Fruit fly (Drosophila melanogaster) whole organism, embryonic: ENCODE results near the gene Osi17.
A peak's percentile ranks its signal among the peaks of the same experiment; 100 is the strongest.

Experiments
- Aef1 ChIP-seq: fragments of 200-800 bp; sonication (Bioruptor generic); IDR thresholded peaks from 3 replicates; pipeline ENCODE4 v1.3.6; 2022; ENCODE audit warnings: missing biosample characterization, missing genetic modification characterization
- BEAF-32 ChIP-seq: fragments of 200-800 bp; sonication (Bioruptor generic); optimal IDR thresholded peaks from 3 replicates; lab custom pipeline; 2017; ENCODE audit warnings: missing biosample characterization, missing genetic modification characterization, mild to moderate bottlenecking, moderate library complexity, missing genetic modification reagents
- BtbVII ChIP-seq: fragments of 200-800 bp; sonication (Bioruptor generic); optimal IDR thresholded peaks from 3 replicates; lab custom pipeline; 2017; ENCODE audit warnings: missing biosample characterization, mild to moderate bottlenecking, missing genetic modification characterization
- CG10209 ChIP-seq: fragments of 200-800 bp; sonication (Bioruptor generic); optimal IDR thresholded peaks from 3 replicates; lab custom pipeline; 2017; ENCODE audit warnings: missing biosample characterization, mild to moderate bottlenecking, missing genetic modification characterization, missing genetic modification reagents
- CG12219 ChIP-seq: fragments of 200-800 bp; sonication (Bioruptor generic); optimal IDR thresholded peaks from 3 replicates; lab custom pipeline; 2018; ENCODE audit warnings: missing biosample characterization, mild to moderate bottlenecking, missing genetic modification characterization
- CG12659 ChIP-seq: fragments of 200-800 bp; sonication (Bioruptor generic); optimal IDR thresholded peaks from 3 replicates; lab custom pipeline; 2017; ENCODE audit warnings: mild to moderate bottlenecking, missing biosample characterization, missing genetic modification reagents, missing genetic modification characterization
- CG13296 ChIP-seq: fragments of 200-800 bp; sonication (Bioruptor generic); optimal IDR thresholded peaks from 3 replicates; lab custom pipeline; 2018; ENCODE audit warnings: missing biosample characterization, mild to moderate bottlenecking, missing genetic modification characterization
- CG14014 ChIP-seq: fragments of 200-800 bp; sonication (Bioruptor generic); IDR thresholded peaks from 2 replicates; pipeline ENCODE4 v1.3.6; 2022; ENCODE audit warnings: missing biosample characterization, missing genetic modification characterization
- CG14860 ChIP-seq: fragments of 200-800 bp; sonication (Bioruptor generic); IDR thresholded peaks from 3 replicates; pipeline ENCODE4 v1.3.6; 2022; ENCODE audit warnings: missing biosample characterization, missing genetic modification characterization; ENCODE audit not compliant: partially characterized antibody
- CG15601 ChIP-seq: fragments of 200-800 bp; sonication (Bioruptor generic); optimal IDR thresholded peaks from 3 replicates; lab custom pipeline; 2019; ENCODE audit warnings: missing biosample characterization, mild to moderate bottlenecking, missing genetic modification characterization, moderate library complexity
- CG1603 ChIP-seq: fragments of 200-800 bp; sonication (Bioruptor generic); optimal IDR thresholded peaks from 2 replicates; lab custom pipeline; 2019; ENCODE audit warnings: missing biosample characterization, mild to moderate bottlenecking, missing genetic modification characterization, moderate library complexity
- CG17568 ChIP-seq: fragments of 200-800 bp; sonication (Bioruptor generic); optimal IDR thresholded peaks from 2 replicates; lab custom pipeline; 2018; ENCODE audit warnings: missing biosample characterization, mild to moderate bottlenecking, missing genetic modification characterization, moderate library complexity
- CG17802 ChIP-seq: fragments of 200-800 bp; sonication (Bioruptor generic); optimal IDR thresholded peaks from 2 replicates; lab custom pipeline; 2018; ENCODE audit warnings: missing biosample characterization, mild to moderate bottlenecking, missing genetic modification characterization, moderate library complexity
- CG18011 ChIP-seq: fragments of 200-800 bp; sonication (Bioruptor generic); optimal IDR thresholded peaks from 2 replicates; lab custom pipeline; 2017; ENCODE audit warnings: missing biosample characterization, missing genetic modification characterization, mild to moderate bottlenecking, moderate library complexity, missing genotype
- CG30403 ChIP-seq: fragments of 200-800 bp; sonication (Bioruptor generic); optimal IDR thresholded peaks from 3 replicates; lab custom pipeline; 2016; ENCODE audit warnings: missing biosample characterization, missing genetic modification characterization
- CG31365 ChIP-seq: fragments of 200-800 bp; sonication (Bioruptor generic); optimal IDR thresholded peaks from 2 replicates; lab custom pipeline; 2018; ENCODE audit warnings: missing biosample characterization, mild to moderate bottlenecking, missing genetic modification characterization
- CG4820 ChIP-seq: fragments of 200-800 bp; sonication (Bioruptor generic); optimal IDR thresholded peaks from 3 replicates; lab custom pipeline; 2016; ENCODE audit warnings: missing biosample characterization, missing genetic modification characterization
- CG6175 ChIP-seq: fragments of 200-800 bp; sonication (Bioruptor generic); IDR thresholded peaks from 3 replicates; pipeline ENCODE4 v1.3.6; 2022; ENCODE audit warnings: missing biosample characterization, missing genetic modification characterization
- CG6683 ChIP-seq: fragments of 200-800 bp; sonication (Bioruptor generic); optimal IDR thresholded peaks from 2 replicates; lab custom pipeline; 2017; ENCODE audit warnings: missing biosample characterization, mild to moderate bottlenecking, missing genetic modification characterization, missing genetic modification reagents
- CG6689 ChIP-seq: fragments of 200-800 bp; sonication (Bioruptor generic); IDR thresholded peaks from 2 replicates; pipeline ENCODE4 v1.3.6; 2022; ENCODE audit warnings: missing biosample characterization, missing genetic modification characterization
- CG9727 ChIP-seq: fragments of 200-800 bp; sonication (Bioruptor generic); optimal IDR thresholded peaks from 3 replicates; lab custom pipeline; 2017; ENCODE audit warnings: missing biosample characterization, mild to moderate bottlenecking, missing genetic modification characterization
- Dip3 ChIP-seq: fragments of 200-800 bp; sonication (Bioruptor generic); optimal IDR thresholded peaks from 3 replicates; lab custom pipeline; 2016; ENCODE audit warnings: missing biosample characterization, missing genetic modification characterization
- E2f2 ChIP-seq: fragments of 200-800 bp; sonication (Bioruptor generic); IDR thresholded peaks from 2 replicates; pipeline ENCODE4 v1.3.6; 2022; ENCODE audit warnings: missing biosample characterization, missing genetic modification characterization
- HmgZ ChIP-seq: fragments of 200-800 bp; sonication (Bioruptor generic); optimal IDR thresholded peaks from 2 replicates; lab custom pipeline; 2018; ENCODE audit warnings: missing biosample characterization, mild to moderate bottlenecking, missing genetic modification characterization
- Ptx1 ChIP-seq: fragments of 200-800 bp; sonication (Bioruptor generic); IDR thresholded peaks from 2 replicates; pipeline ENCODE4 v1.3.6; 2022; ENCODE audit warnings: missing biosample characterization, missing genetic modification characterization
- Stat92E ChIP-seq, 3 experiments: fragments of >200 bp in 2 of 3; fragments of 200-800 bp in 1 of 3; sonication (Bioruptor generic) in 1 of 3; optimal IDR thresholded peaks; 2 replicates each; lab custom pipeline; 2017 to 2019; ENCODE audit warnings: missing biosample characterization in 3 of 3, missing genetic modification characterization in 3 of 3, mild to moderate bottlenecking in 1 of 3, moderate library complexity in 1 of 3
- Xrp1 ChIP-seq: fragments of 200-800 bp; sonication (Bioruptor generic); IDR thresholded peaks from 2 replicates; pipeline ENCODE4 v1.3.6; 2022; ENCODE audit warnings: missing biosample characterization, missing genetic modification characterization
- bab2 ChIP-seq: fragments of 200-800 bp; sonication (Bioruptor generic); optimal IDR thresholded peaks from 2 replicates; lab custom pipeline; 2016; ENCODE audit warnings: missing biosample characterization, missing genetic modification characterization
- chinmo ChIP-seq: fragments of 200-800 bp; sonication (Bioruptor generic); IDR thresholded peaks from 4 replicates; pipeline ENCODE4 v1.3.6; 2022; ENCODE audit warnings: missing biosample characterization, missing genetic modification characterization; ENCODE audit not compliant: partially characterized antibody
- ci ChIP-seq: fragments of 200-800 bp; sonication (Bioruptor generic); IDR thresholded peaks from 3 replicates; pipeline ENCODE4 v1.3.6; 2022; ENCODE audit warnings: missing biosample characterization, missing genetic modification characterization
- cwo ChIP-seq: fragments of 200-800 bp; sonication (Bioruptor generic); optimal IDR thresholded peaks from 3 replicates; lab custom pipeline; 2017; ENCODE audit warnings: missing biosample characterization, missing genetic modification characterization, mild to moderate bottlenecking, moderate library complexity, missing genetic modification reagents
- dimm ChIP-seq: fragments of 200-800 bp; sonication (Bioruptor generic); IDR thresholded peaks from 2 replicates; pipeline ENCODE4 v1.3.6; 2022; ENCODE audit warnings: missing biosample characterization, missing genetic modification characterization
- fu2 ChIP-seq: fragments of 200-800 bp; sonication (Bioruptor generic); optimal IDR thresholded peaks from 2 replicates; lab custom pipeline; 2016; ENCODE audit warnings: missing biosample characterization, missing genetic modification characterization
- grau ChIP-seq: fragments of 200-800 bp; optimal IDR thresholded peaks from 3 replicates; lab custom pipeline; 2019; ENCODE audit warnings: missing biosample characterization, mild to moderate bottlenecking, missing genetic modification characterization, moderate library complexity
- hbn ChIP-seq: fragments of 200-800 bp; sonication (Bioruptor generic); IDR thresholded peaks from 2 replicates; pipeline ENCODE4 v1.3.6; 2022; ENCODE audit warnings: missing biosample characterization, missing genetic modification characterization; ENCODE audit not compliant: partially characterized antibody
- kah ChIP-seq: fragments of 200-800 bp; sonication (Bioruptor generic); optimal IDR thresholded peaks from 2 replicates; lab custom pipeline; 2018; ENCODE audit warnings: missing biosample characterization, mild to moderate bottlenecking, missing genetic modification characterization
- kay ChIP-seq: fragments of 200-800 bp; sonication (Bioruptor generic); optimal IDR thresholded peaks from 2 replicates; lab custom pipeline; 2016; ENCODE audit warnings: missing biosample characterization, missing genetic modification characterization
- klu ChIP-seq: fragments of 200-800 bp; sonication (Bioruptor generic); IDR thresholded peaks from 2 replicates; pipeline ENCODE4 v1.3.6; 2022; ENCODE audit warnings: missing biosample characterization, missing genetic modification characterization
- kni ChIP-seq: fragments of 200-800 bp; sonication (Bioruptor generic); optimal IDR thresholded peaks from 3 replicates; lab custom pipeline; 2017; ENCODE audit warnings: mild to moderate bottlenecking, missing biosample characterization, missing genetic modification reagents, missing genetic modification characterization
- p53 ChIP-seq: fragments of 200-800 bp; sonication (Bioruptor generic); optimal IDR thresholded peaks from 2 replicates; lab custom pipeline; 2016; ENCODE audit warnings: missing biosample characterization, missing genetic modification characterization
- pan ChIP-seq, 4 experiments: fragments of >200 bp in 3 of 4; fragments of 200-800 bp in 1 of 4; sonication (Bioruptor generic) in 1 of 4; optimal IDR thresholded peaks in 3 of 4; IDR thresholded peaks in 1 of 4; 2 replicates each; pipeline versions ENCODE4 v1.3.6 to Lab custom; 2017 to 2022; ENCODE audit warnings: missing biosample characterization in 2 of 4, missing genetic modification characterization in 2 of 4, mixed read lengths in 1 of 4
- pum ChIP-seq: fragments of 200-800 bp; sonication (Bioruptor generic); optimal IDR thresholded peaks from 2 replicates; lab custom pipeline; 2016; ENCODE audit warnings: missing biosample characterization, missing genetic modification characterization
- seq ChIP-seq: fragments of 200-800 bp; sonication (Bioruptor generic); IDR thresholded peaks from 2 replicates; pipeline ENCODE4 v1.3.6; 2022; ENCODE audit warnings: missing biosample characterization, missing genetic modification characterization
- unpg ChIP-seq: fragments of 200-800 bp; sonication (Bioruptor generic); optimal IDR thresholded peaks from 3 replicates; lab custom pipeline; 2018; ENCODE audit warnings: missing biosample characterization, mild to moderate bottlenecking, missing genetic modification characterization, moderate library complexity
- zen2 ChIP-seq: fragments of 200-800 bp; sonication (Bioruptor generic); IDR thresholded peaks from 3 replicates; pipeline ENCODE4 v1.3.6; 2022; ENCODE audit warnings: missing biosample characterization, missing genetic modification characterization; ENCODE audit not compliant: partially characterized antibody

Osi17 gene

dm6 chr3R:6353624-6354352, 42.2 kb downstream of the Osi17 start (continued):
- TF ChIP-seq BtbVII (GFP tag; lab: Kevin White, UChicago) (peak; percentile 83), hbn (GFP tag; lab: Robert Waterston, UW) (no peak), CG4820 (GFP tag; lab: Kevin White, UChicago) (peak; percentile 68), Stat92E (GFP tag; optimal IDR thresholded peaks at IDR 0.05; lab: Kevin White, UChicago) (peak in 1 of 3 experiments; percentile 9), CG30403 (GFP tag; lab: Kevin White, UChicago) (peak; percentile 86), p53 (no peak), CG13296 (GFP tag; lab: Kevin White, UChicago) (no peak), klu (peak; percentile 53; the same call in 1 of the 2 replicates), CG17802 (tag; lab: Kevin White, UChicago) (peak; percentile 28), grau (tag; lab: Kevin White, UChicago) (peak; percentile 85), kni (GFP tag; lab: Kevin White, UChicago) (no peak), CG12659 (GFP tag; lab: Kevin White, UChicago) (peak; percentile 89)

DNA sequence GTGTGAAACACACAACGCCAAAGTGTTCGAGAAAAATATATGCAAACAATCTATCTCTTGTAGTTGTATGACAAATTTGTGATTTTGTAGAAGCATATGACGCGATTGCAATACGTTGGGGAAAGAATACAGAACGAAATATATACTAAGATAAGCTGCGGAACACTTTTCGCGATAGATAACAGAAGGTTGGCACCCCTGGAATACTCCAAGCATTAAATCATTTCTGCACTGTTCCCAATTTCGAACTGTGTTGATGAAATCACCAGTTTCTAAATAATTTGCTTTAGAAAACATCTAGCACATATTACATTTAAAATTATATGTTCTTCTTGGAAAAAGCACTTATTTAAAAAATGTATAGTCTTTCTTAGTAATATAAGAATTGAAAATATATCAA, 42.8 kb downstream of the Osi17 start:
- TF ChIP-seq pum (GFP tag; lab: Kevin White, UChicago) = no peak
- no peak for TF ChIP-seq CG14860 (GFP tag; lab: Robert Waterston, UW)
- no peak for TF ChIP-seq CG15601
- no peak for TF ChIP-seq ci (GFP tag; lab: Robert Waterston, UW)
- no peak for TF ChIP-seq seq
- no peak for TF ChIP-seq CG1603 (tag; lab: Kevin White, UChicago)
- TF ChIP-seq CG31365 = no peak
- TF ChIP-seq CG18011 (GFP tag; lab: Kevin White, UChicago) = no peak
- no peak for TF ChIP-seq kah (GFP tag; lab: Kevin White, UChicago)
- TF ChIP-seq Stat92E (GFP tag; optimal IDR thresholded peaks at IDR 0.05; lab: Kevin White, UChicago) = no peak
- TF ChIP-seq fu2 (GFP tag; lab: Kevin White, UChicago) = no peak
- no peak for TF ChIP-seq Aef1
- no peak for TF ChIP-seq kay (GFP tag; lab: Kevin White, UChicago)
- no peak for TF ChIP-seq CG12219 (GFP tag; lab: Kevin White, UChicago)
- no peak for TF ChIP-seq Xrp1 (GFP tag; lab: Robert Waterston, UW)
- TF ChIP-seq HmgZ (tag; lab: Kevin White, UChicago) = no peak

dm6 chr3R:6368100-6368499, 56.5 kb downstream of the Osi17 start, which contains the start of gene CG42724:
Gene CG42724, minus strand, starts transcription at chr3R:6368288.
- TF ChIP-seq Ptx1 (peak; percentile 74), E2f2 (GFP tag; lab: Robert Waterston, UW) (peak; percentile 29; the same call in 1 of the 2 replicates), cwo (no peak), CG10209 (GFP tag; lab: Kevin White, UChicago) (no peak), CG6175 (GFP tag; lab: Robert Waterston, UW) (0 out of 3 replicates have a peak, but pooled peaks have one; percentile 32), BEAF-32 (GFP tag; lab: Kevin White, UChicago) (peak; percentile 59), chinmo (GFP tag; lab: Robert Waterston, UW) (no peak), kah (GFP tag; lab: Kevin White, UChicago) (no peak), CG14014 (GFP tag; lab: Robert Waterston, UW) (no peak), CG6683 (GFP tag; lab: Kevin White, UChicago) (no peak), dimm (GFP tag; lab: Robert Waterston, UW) (no peak), bab2 (peak; percentile 72), CG6689 (GFP tag; lab: Robert Waterston, UW) (peak; percentile 39), pan (optimal IDR thresholded peaks at IDR 0.05; lab: Kevin White, UChicago) (no peak), pan (GFP tag; optimal IDR thresholded peaks at IDR 0.05 in 1 of 2, IDR thresholded peaks at IDR 0.05 in 1 of 2) (peak in 1 of 2 experiments; percentile 55), CG30403 (GFP tag; lab: Kevin White, UChicago) (peak; percentile 71), CG9727 (GFP tag; lab: Kevin White, UChicago) (no peak), CG17568 (no peak), Dip3 (GFP tag; lab: Kevin White, UChicago) (peak; percentile 72), zen2 (no peak; the same call in 2 of the 3 replicates), unpg (no peak)
